Fruit fly (Drosophila melanogaster) whole organism, embryonic: ENCODE results near the gene Gr89a.

ENCODE experiments used
- CG1529 ChIP-seq: fragments of 200-800 bp; sonication (Bioruptor generic); optimal IDR thresholded peaks from 3 replicates; lab custom pipeline; 2018; ENCODE audit warnings: missing biosample characterization, missing genetic modification characterization
- CG17912 ChIP-seq: fragments of 200-800 bp; sonication (Bioruptor generic); optimal IDR thresholded peaks from 2 replicates; lab custom pipeline; 2018; ENCODE audit warnings: missing biosample characterization, mild to moderate bottlenecking, missing genetic modification characterization
- CG4854 ChIP-seq: fragments of 200-800 bp; sonication (Bioruptor generic); optimal IDR thresholded peaks from 2 replicates; lab custom pipeline; 2016; ENCODE audit warnings: missing biosample characterization, missing genetic modification characterization, inconsistent platforms
- CG6254 ChIP-seq: fragments of 200-800 bp; sonication (Bioruptor generic); optimal IDR thresholded peaks from 3 replicates; lab custom pipeline; 2017; ENCODE audit warnings: mild to moderate bottlenecking, missing biosample characterization, missing genetic modification reagents, missing genetic modification characterization
- CTCF ChIP-seq: fragments of 200-800 bp; sonication (Bioruptor generic); optimal IDR thresholded peaks from 2 replicates; lab custom pipeline; 2017; ENCODE audit warnings: missing biosample characterization, mild to moderate bottlenecking, missing genetic modification characterization, moderate library complexity
- Doc2 ChIP-seq: fragments of 200-800 bp; sonication (Bioruptor generic); IDR thresholded peaks from 2 replicates; pipeline ENCODE4 v1.3.6; 2022; ENCODE audit warnings: missing biosample characterization, missing genetic modification characterization
- Dref ChIP-seq: fragments of 200-800 bp; sonication (Bioruptor generic); IDR thresholded peaks from 2 replicates; pipeline ENCODE4 v1.3.6; 2022; ENCODE audit warnings: missing biosample characterization, missing genetic modification characterization
- Hmr ChIP-seq: fragments of 200-800 bp; sonication (Bioruptor generic); optimal IDR thresholded peaks from 3 replicates; lab custom pipeline; 2017; ENCODE audit warnings: mild to moderate bottlenecking, missing biosample characterization, missing genetic modification reagents, missing genetic modification characterization
- cato ChIP-seq: fragments of 200-800 bp; sonication (Bioruptor generic); optimal IDR thresholded peaks from 2 replicates; lab custom pipeline; 2016; ENCODE audit warnings: missing biosample characterization, missing genetic modification characterization, borderline replicate concordance
- ftz-f1 ChIP-seq: fragments of 200-800 bp; sonication (Bioruptor generic); optimal IDR thresholded peaks from 2 replicates; lab custom pipeline; 2016; ENCODE audit warnings: missing biosample characterization, missing genetic modification characterization
- psq ChIP-seq: fragments of 200-800 bp; sonication (Bioruptor generic); optimal IDR thresholded peaks from 2 replicates; lab custom pipeline; 2017; ENCODE audit warnings: missing biosample characterization, missing genetic modification characterization
- slou ChIP-seq: fragments of 200-800 bp; sonication (Bioruptor generic); optimal IDR thresholded peaks from 3 replicates; lab custom pipeline; 2016; ENCODE audit warnings: missing biosample characterization, missing genetic modification characterization
- trem ChIP-seq: fragments of 200-800 bp; optimal IDR thresholded peaks from 3 replicates; lab custom pipeline; 2019; ENCODE audit warnings: missing biosample characterization, mild to moderate bottlenecking, missing genetic modification characterization, moderate library complexity

DNA sequence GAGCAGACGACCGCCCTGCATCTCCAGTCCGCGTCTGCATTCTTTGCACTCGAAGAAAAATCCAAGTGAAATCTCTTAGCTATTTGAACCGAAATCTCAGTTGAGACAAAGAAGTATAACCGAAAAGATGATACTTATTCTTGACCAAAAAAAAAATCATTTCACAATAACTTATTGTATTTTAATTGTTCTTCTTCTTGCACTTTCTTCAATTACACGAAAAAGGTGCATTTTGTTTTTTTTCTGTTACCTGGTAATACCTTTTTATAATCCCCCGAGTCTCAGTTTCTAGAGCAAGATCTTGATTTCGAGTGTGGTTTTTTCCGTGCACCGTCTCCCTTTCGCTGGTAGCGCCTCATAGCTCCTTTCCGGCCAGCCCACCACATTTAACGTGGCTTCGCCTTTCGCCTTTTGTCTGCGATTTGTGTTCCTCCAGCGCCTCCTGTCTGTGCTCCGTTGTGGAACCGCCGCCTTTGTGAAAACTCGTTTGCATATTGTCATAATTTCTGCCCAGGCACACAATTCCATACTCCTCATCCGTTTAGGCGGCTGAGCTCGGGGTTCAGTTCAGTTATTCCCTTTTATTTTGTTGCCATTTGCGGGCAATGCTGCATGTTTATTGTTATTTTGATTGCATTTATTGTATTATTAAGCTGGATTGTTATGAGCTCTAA lies 28.1 kb upstream of the Gr89a start:
- TF ChIP-seq psq (GFP tag; lab: Kevin White, UChicago) = no peak
- TF ChIP-seq cato (GFP tag; lab: Kevin White, UChicago) = no peak
- no peak for TF ChIP-seq Dref (GFP tag; lab: Robert Waterston, UW)
- no peak for TF ChIP-seq CTCF (GFP tag; lab: Kevin White, UChicago)
- no peak for TF ChIP-seq ftz-f1 (GFP tag; lab: Kevin White, UChicago)
- TF ChIP-seq CG6254 (GFP tag; lab: Kevin White, UChicago) = no peak
- TF ChIP-seq CG17912 (GFP tag; lab: Kevin White, UChicago) = no peak
- TF ChIP-seq Doc2 (GFP tag; lab: Robert Waterston, UW) = no peak
- no peak for TF ChIP-seq Hmr (GFP tag; lab: Kevin White, UChicago)
- no peak for TF ChIP-seq slou (GFP tag; lab: Kevin White, UChicago)
- no peak for TF ChIP-seq CG4854
- no peak for TF ChIP-seq trem (tag; lab: Kevin White, UChicago)
- TF ChIP-seq CG1529 (GFP tag; lab: Kevin White, UChicago) = no peak
